Worm (Caenorhabditis elegans) whole organism, L4 larva: ENCODE data around the gene Y57G11C.8.

Experiments
- D1046.2 ChIP-seq: fragments of 200-800 bp; sonication (Bioruptor generic); IDR thresholded peaks from 2 replicates; pipeline ENCODE4 v1.3.6; 2022; ENCODE audit warnings: missing genetic modification characterization, missing compliant biosample characterization
- F44E2.7 ChIP-seq: fragments of 200-800 bp; sonication (Bioruptor generic); IDR thresholded peaks from 2 replicates; pipeline ENCODE4 v2.1.2; 2022; ENCODE audit warnings: missing genetic modification characterization, missing compliant biosample characterization
- F49E8.2 ChIP-seq: sonication (generic microtip); optimal IDR thresholded peaks from 2 replicates; lab custom pipeline; 2016; ENCODE audit warnings: missing compliant biosample characterization, mild to moderate bottlenecking, missing genetic modification characterization, borderline replicate concordance
- R02D3.7 ChIP-seq: fragments of 150-350 bp; sonication (generic microtip); optimal IDR thresholded peaks from 3 replicates; lab custom pipeline; 2014; ENCODE audit warnings: missing biosample characterization, missing genetic modification characterization
- T20F7.1 ChIP-seq: fragments of 200-800 bp; sonication (Bioruptor generic); optimal IDR thresholded peaks from 2 replicates; lab custom pipeline; 2018; ENCODE audit warnings: mild to moderate bottlenecking, missing genetic modification characterization, missing compliant biosample characterization
- T26A8.4 ChIP-seq: fragments of 200-800 bp; sonication (Bioruptor generic); IDR thresholded peaks from 2 replicates; pipeline ENCODE4 v1.3.6; 2022; ENCODE audit warnings: missing genetic modification characterization, missing compliant biosample characterization
- Y105C5A.15 ChIP-seq: fragments of 200-800 bp; sonication (Bioruptor generic); IDR thresholded peaks from 2 replicates; pipeline ENCODE4 v1.3.6; 2022; ENCODE audit warnings: missing genetic modification characterization, missing compliant biosample characterization
- Y48G9A.11 ChIP-seq: fragments of 200-800 bp; sonication (Bioruptor generic); IDR thresholded peaks from 2 replicates; pipeline ENCODE4 v1.3.6; 2022; ENCODE audit warnings: missing genetic modification reagents, missing genetic modification characterization, missing compliant biosample characterization
- Y5F2A.4 ChIP-seq: fragments of 200-800 bp; sonication (Bioruptor generic); optimal IDR thresholded peaks from 2 replicates; lab custom pipeline; 2018; ENCODE audit warnings: mild to moderate bottlenecking, missing genetic modification characterization, missing compliant biosample characterization
- ZK337.2 ChIP-seq: fragments of 200-800 bp; sonication (Bioruptor generic); IDR thresholded peaks from 2 replicates; pipeline ENCODE4 v1.3.6; 2022; ENCODE audit warnings: missing genetic modification reagents, missing genetic modification characterization, missing compliant biosample characterization
- aha-1 ChIP-seq: fragments of 150-350 bp; peaks from one replicate; lab custom pipeline; 2014; ENCODE audit warnings: missing biosample characterization, missing genetic modification characterization
- arid-1 ChIP-seq: fragments of 200-800 bp; sonication (Bioruptor generic); conservative IDR thresholded peaks from 2 replicates; pipeline ENCODE4 v1.3.6; 2022; ENCODE audit warnings: missing genetic modification reagents, missing genetic modification characterization, missing compliant biosample characterization
- ceh-32 ChIP-seq: sonication (generic microtip); optimal IDR thresholded peaks from 2 replicates; lab custom pipeline; 2016; ENCODE audit warnings: mild to moderate bottlenecking, missing genetic modification characterization, missing compliant biosample characterization; ENCODE audit not compliant: poor library complexity
- ceh-44 ChIP-seq: fragments of 200-800 bp; sonication (Bioruptor generic); IDR thresholded peaks from 2 replicates; pipeline ENCODE4 v1.3.6; 2022; ENCODE audit warnings: missing genetic modification reagents, missing genetic modification characterization, missing compliant biosample characterization
- daf-16 ChIP-seq, 3 experiments: sonication (generic microtip); optimal IDR thresholded peaks; 2 replicates each; lab custom pipeline; 2016 to 2017; ENCODE audit warnings: missing genetic modification characterization in 3 of 3, missing genetic modification reagents in 3 of 3, mild to moderate bottlenecking in 2 of 3, missing compliant biosample characterization in 2 of 3, missing biosample characterization in 1 of 3, moderate library complexity in 1 of 3
- dmd-6 ChIP-seq: fragments of 200-800 bp; sonication (Bioruptor generic); IDR thresholded peaks from 2 replicates; pipeline ENCODE4 v1.3.6; 2022; ENCODE audit warnings: missing genetic modification reagents, missing genetic modification characterization, missing compliant biosample characterization
- dmd-9 ChIP-seq: fragments of 200-800 bp; sonication (Bioruptor generic); IDR thresholded peaks from 2 replicates; pipeline ENCODE4 v1.3.6; 2022; ENCODE audit warnings: missing genetic modification reagents, missing genetic modification characterization, missing compliant biosample characterization
- egl-27 ChIP-seq: sonication (generic microtip); optimal IDR thresholded peaks from 3 replicates; lab custom pipeline; 2017; ENCODE audit warnings: missing biosample characterization, missing genetic modification reagents, missing genetic modification characterization
- egl-43 ChIP-seq: fragments of 200-800 bp; sonication (Bioruptor generic); IDR thresholded peaks from 2 replicates; pipeline ENCODE4 v1.3.6; 2022; ENCODE audit warnings: missing genetic modification reagents, missing genetic modification characterization, missing compliant biosample characterization
- hlh-30 ChIP-seq: sonication (generic microtip); optimal IDR thresholded peaks from 2 replicates; lab custom pipeline; 2017; ENCODE audit warnings: antibody characterized with exemption, mild to moderate bottlenecking, missing genetic modification characterization, missing compliant biosample characterization; ENCODE audit not compliant: insufficient read depth
- lin-38 ChIP-seq: fragments of 200-800 bp; sonication (Bioruptor generic); IDR thresholded peaks from 2 replicates; pipeline ENCODE4 v1.3.6; 2022; ENCODE audit warnings: missing genetic modification reagents, missing genetic modification characterization, missing compliant biosample characterization
- madf-5 ChIP-seq, 2 experiments: fragments of 200-800 bp; sonication (Bioruptor generic); IDR thresholded peaks; 2 replicates each; pipeline ENCODE4 v1.3.6; 2022; ENCODE audit warnings: missing compliant biosample characterization in 2 of 2, missing genetic modification characterization in 2 of 2
- mdt-29 ChIP-seq: fragments of 200-800 bp; sonication (Bioruptor generic); IDR thresholded peaks from 2 replicates; pipeline ENCODE4 v1.3.6; 2022; ENCODE audit warnings: missing genetic modification reagents, missing genetic modification characterization, missing compliant biosample characterization
- mes-2 ChIP-seq: sonication (generic microtip); optimal IDR thresholded peaks from 2 replicates; lab custom pipeline; 2016; ENCODE audit warnings: missing genotype, mild to moderate bottlenecking, missing genetic modification characterization, missing compliant biosample characterization; ENCODE audit not compliant: poor library complexity, severe bottlenecking
- mxl-3 ChIP-seq: fragments of 200-800 bp; sonication (Bioruptor generic); optimal IDR thresholded peaks from 2 replicates; lab custom pipeline; 2018; ENCODE audit warnings: mild to moderate bottlenecking, missing genetic modification characterization, missing compliant biosample characterization
- nhr-10 ChIP-seq: fragments of 150-350 bp; optimal IDR thresholded peaks from 2 replicates; lab custom pipeline; 2014; ENCODE audit warnings: missing biosample characterization, missing genetic modification characterization
- nhr-11 ChIP-seq: fragments of 150-350 bp; optimal IDR thresholded peaks from 2 replicates; lab custom pipeline; 2014; ENCODE audit warnings: missing biosample characterization, missing genetic modification characterization
- nhr-6 ChIP-seq: fragments of 150-350 bp; optimal IDR thresholded peaks from 2 replicates; lab custom pipeline; 2014; ENCODE audit warnings: missing biosample characterization, missing genetic modification characterization
- nhr-77 ChIP-seq: fragments of 150-350 bp; optimal IDR thresholded peaks from 2 replicates; lab custom pipeline; 2014; ENCODE audit warnings: missing biosample characterization, missing genetic modification characterization
- pha-4 ChIP-seq, 2 experiments: fragments of 150-350 bp in 1 of 2; fragments of 200-800 bp in 1 of 2; sonication (Bioruptor generic) in 1 of 2; IDR thresholded peaks in 1 of 2; optimal IDR thresholded peaks in 1 of 2; 2 replicates each; pipeline versions ENCODE4 v1.3.6 to Lab custom; 2014 to 2022; ENCODE audit warnings: missing genetic modification characterization in 2 of 2, missing genetic modification reagents in 2 of 2, missing biosample characterization in 1 of 2, missing compliant biosample characterization in 1 of 2
- set-16 ChIP-seq: fragments of 200-800 bp; sonication (Bioruptor generic); IDR thresholded peaks from 2 replicates; pipeline ENCODE4 v1.3.6; 2022; ENCODE audit warnings: missing genetic modification reagents, missing genetic modification characterization, missing compliant biosample characterization
- skn-1 ChIP-seq: fragments of 150-350 bp; optimal IDR thresholded peaks from 2 replicates; lab custom pipeline; 2014; ENCODE audit warnings: missing biosample characterization, missing genetic modification characterization
- snpc-1.2 ChIP-seq: fragments of 200-800 bp; sonication (Bioruptor generic); IDR thresholded peaks from 2 replicates; pipeline ENCODE4 v1.3.6; 2022; ENCODE audit warnings: missing genetic modification reagents, missing genetic modification characterization, missing compliant biosample characterization
- snpc-4 ChIP-seq: fragments of 150-350 bp; optimal IDR thresholded peaks from 2 replicates; lab custom pipeline; 2014; ENCODE audit warnings: missing biosample characterization, missing genetic modification characterization
- unc-130 ChIP-seq: sonication (generic microtip); optimal IDR thresholded peaks from 2 replicates; lab custom pipeline; 2016; ENCODE audit warnings: missing genetic modification reagents, missing genetic modification characterization, missing compliant biosample characterization
- unc-62 ChIP-seq, 3 experiments: fragments of 150-350 bp in 1 of 3; sonication (generic microtip); optimal IDR thresholded peaks in 2 of 3; peaks in 1 of 3; 1 replicate in 1 of 3; 2 replicates in 2 of 3; lab custom pipeline; 2014 to 2017; ENCODE audit warnings: missing biosample characterization in 3 of 3, missing genetic modification characterization in 3 of 3, missing genetic modification reagents in 3 of 3, missing genotype in 1 of 3
- vab-7 ChIP-seq: fragments of 200-800 bp; sonication (Bioruptor generic); IDR thresholded peaks from 2 replicates; pipeline ENCODE4 v1.3.6; 2022; ENCODE audit warnings: missing genetic modification reagents, missing genetic modification characterization, missing compliant biosample characterization
- zfp-3 ChIP-seq: fragments of 200-800 bp; sonication (Bioruptor generic); conservative IDR thresholded peaks from 2 replicates; pipeline ENCODE4 v1.3.6; 2022; ENCODE audit warnings: missing genetic modification reagents, missing genetic modification characterization, missing compliant biosample characterization
- zip-11 ChIP-seq: fragments of 200-800 bp; sonication (Bioruptor generic); IDR thresholded peaks from 2 replicates; pipeline ENCODE4 v1.3.6; 2022; ENCODE audit warnings: missing genetic modification characterization, missing compliant biosample characterization

Gene Y57G11C.8

ce11 chrIV:14763938-14764718 is 17.5 kb upstream of the Y57G11C.8 start:
- TF ChIP-seq daf-16 (GFP tag; optimal IDR thresholded peaks at IDR 0.05; lab: Kevin White, UChicago) (no peak), daf-16 (tag; optimal IDR thresholded peaks at IDR 0.05; lab: Kevin White, UChicago) (peak; percentile 23), skn-1 (tag; lab: Kevin White, UChicago) (no peak), ceh-44 (no peak), aha-1 (tag; lab: Kevin White, UChicago) (peak; percentile 86), madf-5 (GFP tag; IDR thresholded peaks at IDR 0.05; lab: Robert Waterston, UW) (no peak), nhr-77 (no peak), zfp-3 (GFP tag; lab: Robert Waterston, UW) (no peak)

DNA sequence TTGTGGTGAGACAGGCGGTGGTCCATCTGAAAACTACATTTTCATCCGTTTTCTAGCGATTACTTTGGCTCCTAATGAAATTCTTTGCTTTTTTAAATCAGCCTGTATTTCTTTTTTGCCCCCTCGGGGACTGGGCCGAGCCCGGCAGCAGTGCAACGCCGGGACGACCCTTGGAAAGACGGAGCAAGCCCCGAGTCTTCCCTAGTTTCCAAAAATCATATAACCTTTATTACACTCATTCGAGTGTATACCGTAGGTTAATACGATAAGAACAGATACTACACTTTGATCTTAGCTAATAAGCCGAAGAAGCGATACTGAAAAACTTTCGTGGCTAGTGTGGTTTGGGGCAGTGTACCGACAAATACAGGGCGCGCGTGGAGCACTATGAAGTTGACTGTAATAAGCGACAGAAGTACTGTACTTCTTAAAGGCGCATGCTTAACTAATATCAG is 16.9 kb upstream of the Y57G11C.8 start:
- TF ChIP-seq egl-43 (GFP tag; lab: Robert Waterston, UW) = peak; percentile 61; the same call in 1 of the 2 replicates
- peak; percentile 53; the same call in 1 of the 2 replicates for TF ChIP-seq T26A8.4 (GFP tag; lab: Robert Waterston, UW)
- peak; percentile 19; the same call in 1 of the 2 replicates for TF ChIP-seq vab-7 (GFP tag; lab: Robert Waterston, UW)
- TF ChIP-seq arid-1 = 0 out of 2 replicates have a peak, but pooled peaks have one; percentile 7
- TF ChIP-seq ceh-32 = no peak
- no peak for TF ChIP-seq nhr-10
- peak; percentile 99 for TF ChIP-seq snpc-1.2
- no peak for TF ChIP-seq egl-27 (tag; lab: Kevin White, UChicago)
- 0 out of 2 replicates have a peak, but pooled peaks have one; percentile 5 for TF ChIP-seq ceh-44
- TF ChIP-seq Y48G9A.11 (GFP tag; lab: Robert Waterston, UW) = peak; percentile 71
- TF ChIP-seq nhr-6 (tag; lab: Kevin White, UChicago) = no peak
- peak; percentile 97 for TF ChIP-seq F49E8.2 (tag; lab: Kevin White, UChicago)
- peak; percentile 73 for TF ChIP-seq lin-38 (GFP tag; lab: Robert Waterston, UW)
- no peak for TF ChIP-seq dmd-9 (GFP tag; lab: Robert Waterston, UW)
- peak; percentile 36 for TF ChIP-seq snpc-4 (tag; lab: Kevin White, UChicago)
- peak; percentile 12 for TF ChIP-seq Y5F2A.4
- TF ChIP-seq mes-2 = peak; percentile 8
- peak; percentile 90 for TF ChIP-seq mdt-29 (GFP tag; lab: Robert Waterston, UW)
- no peak for TF ChIP-seq nhr-11 (tag; lab: Kevin White, UChicago)
- TF ChIP-seq unc-130 (GFP tag; lab: Kevin White, UChicago) = peak; percentile 75
- no peak for TF ChIP-seq T20F7.1 (GFP tag; lab: Kevin White, UChicago)
- TF ChIP-seq aha-1 (tag; lab: Kevin White, UChicago) = peak; percentile 66
- TF ChIP-seq skn-1 (tag; lab: Kevin White, UChicago) = no peak
- no peak for TF ChIP-seq R02D3.7 (tag; lab: Kevin White, UChicago)
- no peak for TF ChIP-seq zip-11 (GFP tag; lab: Robert Waterston, UW)
- TF ChIP-seq pha-4 (GFP tag; IDR thresholded peaks at IDR 0.05; lab: Robert Waterston, UW) = peak; percentile 48
- TF ChIP-seq pha-4 (tag; optimal IDR thresholded peaks at IDR 0.05; lab: Kevin White, UChicago) = no peak
- TF ChIP-seq F44E2.7 (GFP tag; lab: Robert Waterston, UW) = no peak
- TF ChIP-seq set-16 (GFP tag; lab: Robert Waterston, UW) = peak; percentile 39; the same call in 1 of the 2 replicates
- TF ChIP-seq dmd-6 (GFP tag; lab: Robert Waterston, UW) = 0 out of 2 replicates have a peak, but pooled peaks have one; percentile 5
- peak in 1 of 2 experiments; percentile 25 for TF ChIP-seq unc-62 (GFP tag; optimal IDR thresholded peaks at IDR 0.05 in 1 of 2; lab: Kevin White, UChicago)
- TF ChIP-seq unc-62 (tag; optimal IDR thresholded peaks at IDR 0.05; lab: Kevin White, UChicago) = no peak
- TF ChIP-seq Y105C5A.15 (GFP tag; lab: Robert Waterston, UW) = no peak
- TF ChIP-seq hlh-30 (tag; lab: Kevin White, UChicago) = no peak
- TF ChIP-seq D1046.2 = no peak
- TF ChIP-seq ZK337.2 = 0 out of 2 replicates have a peak, but pooled peaks have one; percentile 30
- TF ChIP-seq mxl-3 (GFP tag; lab: Kevin White, UChicago) = no peak
